Worm (Caenorhabditis elegans): ENCODE results near the gene Y73C8C.3.

Gene Y73C8C.3

DNA sequence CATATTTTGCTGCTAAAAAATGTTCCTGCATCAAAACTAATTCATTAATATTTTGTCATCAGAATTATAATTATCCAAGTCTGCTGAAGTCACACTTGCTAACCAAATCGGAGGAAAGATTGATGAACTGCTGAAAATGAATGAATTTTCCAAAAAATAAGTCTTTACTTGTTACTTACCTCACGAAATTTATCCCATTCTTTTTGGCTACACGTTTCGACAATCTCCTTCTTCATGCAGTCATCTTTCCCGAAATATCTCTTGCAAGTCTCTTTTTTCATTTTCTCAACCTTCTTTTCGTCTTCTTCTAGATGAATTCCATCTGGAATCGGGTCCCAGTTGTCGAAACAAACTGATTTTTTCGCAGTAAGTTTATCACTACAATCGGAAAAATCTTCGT is 43.3 kb downstream of the Y73C8C.3 start:
- no peak for TF ChIP-seq madf-10 (tag; optimal IDR thresholded peaks at IDR 0.05)
- no peak for TF ChIP-seq nfya-1 (tag; optimal IDR thresholded peaks at IDR 0.05; ENCODE audit: borderline replicate concordance, insufficient read depth)
- no peak for TF ChIP-seq ztf-28 (GFP tag; IDR thresholded peaks at IDR 0.05)
- no peak for TF ChIP-seq B0035.1 (tag; optimal IDR thresholded peaks at IDR 0.05)
- TF ChIP-seq snpc-1.3 (tag; optimal IDR thresholded peaks at IDR 0.05; ENCODE audit: insufficient read depth): no peak
- no peak for TF ChIP-seq die-1 (tag; optimal IDR thresholded peaks at IDR 0.05)
- TF ChIP-seq xnd-1 (tag; optimal IDR thresholded peaks at IDR 0.05): no peak
- no peak for TF ChIP-seq F52B5.7 (tag; optimal IDR thresholded peaks at IDR 0.05)
- no peak for TF ChIP-seq snpc-1.1 (tag; optimal IDR thresholded peaks at IDR 0.05; ENCODE audit: insufficient read depth)
- TF ChIP-seq T26A5.8 (tag; optimal IDR thresholded peaks at IDR 0.05): no peak
- TF ChIP-seq egl-44 (GFP tag; IDR thresholded peaks at IDR 0.05): no peak
- TF ChIP-seq egrh-3 (GFP tag; IDR thresholded peaks at IDR 0.05): no peak
- TF ChIP-seq K11D2.4 (GFP tag; IDR thresholded peaks at IDR 0.05): no peak
- TF ChIP-seq ceh-79 (tag; optimal IDR thresholded peaks at IDR 0.05): no peak

DNA sequence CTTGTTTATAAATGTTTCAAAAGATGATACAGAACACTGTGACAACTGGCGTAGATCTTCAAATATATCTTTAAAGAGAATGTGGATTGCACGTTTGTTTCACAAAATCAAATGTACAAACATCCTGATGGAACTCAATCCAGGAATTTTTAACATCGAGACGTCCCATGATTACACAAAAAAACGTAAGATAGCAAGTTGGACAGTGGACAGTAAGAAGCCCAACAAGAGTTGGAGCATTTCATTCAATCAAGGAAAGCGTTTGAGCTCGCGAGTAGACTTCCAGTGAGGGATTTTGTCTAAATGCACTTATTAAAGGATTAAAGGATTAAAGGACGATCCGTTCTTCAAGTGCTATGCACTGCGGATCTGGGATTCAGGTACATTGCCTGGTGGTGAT is 44.2 kb downstream of the Y73C8C.3 start, which contains the start of gene C36C5.12:
Gene C36C5.12, minus strand, starts transcription at position 101 of the 400 bp plus-strand sequence.
- TF ChIP-seq cebp-1 (GFP tag; IDR thresholded peaks at IDR 0.05): no peak
- TF ChIP-seq cebp-1 (tag; optimal IDR thresholded peaks at IDR 0.05): no peak

- TF ChIP-seq nhr-120 (GFP tag; IDR thresholded peaks at IDR 0.05): no peak
- peak; percentile 67 for TF ChIP-seq zfh-2 (GFP tag; conservative IDR thresholded peaks at IDR 0.05)
Observed at ce11 chrV:3162299-3162698, 47.2 kb downstream of the Y73C8C.3 start.

ce11 chrV:3163143-3163542 is 48.1 kb downstream of the Y73C8C.3 start:
- TF ChIP-seq lsl-1 (GFP tag; optimal IDR thresholded peaks at IDR 0.05) (peak; percentile 40), nhr-80 (tag; optimal IDR thresholded peaks at IDR 0.05) (no peak), Y56A3A.18 (GFP tag; IDR thresholded peaks at IDR 0.05) (peak; percentile 62; the same call in 1 of the 2 replicates), unc-130 (GFP tag; optimal IDR thresholded peaks at IDR 0.05) (no peak), lin-26 (GFP tag; IDR thresholded peaks at IDR 0.05) (peak; percentile 90), pbrm-1 (GFP tag; IDR thresholded peaks at IDR 0.05) (0 out of 2 replicates have a peak, but pooled peaks have one; percentile 41), him-1 (tag; optimal IDR thresholded peaks at IDR 0.05) (peak; percentile 79), ztf-28 (GFP tag; IDR thresholded peaks at IDR 0.05) (0 out of 2 replicates have a peak, but pooled peaks have one; percentile 35), pha-4 (tag; optimal IDR thresholded peaks at IDR 0.05) (no peak), B0035.1 (tag; optimal IDR thresholded peaks at IDR 0.05) (no peak), hlh-12 (tag; optimal IDR thresholded peaks at IDR 0.05) (no peak), B0261.1 (tag; optimal IDR thresholded peaks at IDR 0.05) (peak; percentile 61), F52B5.7 (tag; optimal IDR thresholded peaks at IDR 0.05) (peak; percentile 47), dpl-1 (GFP tag; optimal IDR thresholded peaks at IDR 0.05) (peak; percentile 9), T07F8.4 (tag; optimal IDR thresholded peaks at IDR 0.05) (peak; percentile 47), ceh-58 (GFP tag; IDR thresholded peaks at IDR 0.05) (peak; percentile 77; the same call in 1 of the 2 replicates), aptf-2 (GFP tag; conservative IDR thresholded peaks at IDR 0.05) (0 out of 2 replicates have a peak, but pooled peaks have one; percentile 18), lag-1 (GFP tag; IDR thresholded peaks at IDR 0.05) (no peak), Y53G8AR.9 (GFP tag; conservative IDR thresholded peaks at IDR 0.05) (0 out of 2 replicates have a peak, but pooled peaks have one; percentile 68), hsf-1 (GFP tag; IDR thresholded peaks at IDR 0.05) (peak; percentile 49; the same call in 1 of the 2 replicates), Y95B8A.8 (GFP tag; IDR thresholded peaks at IDR 0.05) (0 out of 2 replicates have a peak, but pooled peaks have one; percentile 16), bed-1 (GFP tag; IDR thresholded peaks at IDR 0.05) (0 out of 2 replicates have a peak, but pooled peaks have one; percentile 58), nfya-1 (tag; optimal IDR thresholded peaks at IDR 0.05; ENCODE audit: borderline replicate concordance, insufficient read depth) (no peak), mes-4 (tag; optimal IDR thresholded peaks at IDR 0.05) (peak; percentile 28), nhr-90 (tag; optimal IDR thresholded peaks at IDR 0.05) (peak; percentile 74), nfyb-1 (GFP tag; IDR thresholded peaks at IDR 0.05) (peak; percentile 62; the same call in 1 of the 2 replicates), aptf-3 (GFP tag; IDR thresholded peaks at IDR 0.05) (peak; percentile 74; the same call in 1 of the 2 replicates), die-1 (tag; optimal IDR thresholded peaks at IDR 0.05) (peak; percentile 73), snpc-1.3 (tag; optimal IDR thresholded peaks at IDR 0.05; ENCODE audit: insufficient read depth) (no peak), mcd-1 (GFP tag; IDR thresholded peaks at IDR 0.05) (0 out of 2 replicates have a peak, but pooled peaks have one; percentile 21), B0019.2 (GFP tag; conservative IDR thresholded peaks at IDR 0.05) (no peak)
